Worm (Caenorhabditis elegans) whole organism, L1 larva: Measurements from ENCODE around the gene Y25C1A.14.

Source experiments
- C16A3.4 ChIP-seq: fragments of 150-350 bp; optimal IDR thresholded peaks from 2 replicates; lab custom pipeline; 2014; ENCODE audit warnings: missing biosample characterization, missing genetic modification characterization
- Y116A8C.19 ChIP-seq: sonication (generic microtip); optimal IDR thresholded peaks from 2 replicates; lab custom pipeline; 2016; ENCODE audit warnings: missing compliant biosample characterization, missing genetic modification characterization, borderline replicate concordance
- alr-1 ChIP-seq: fragments of 200-800 bp; sonication (Bioruptor generic); optimal IDR thresholded peaks from 2 replicates; lab custom pipeline; 2018; ENCODE audit warnings: borderline replicate concordance, mild to moderate bottlenecking, missing genetic modification characterization, missing compliant biosample characterization
- aly-2 ChIP-seq: fragments of 150-350 bp; optimal IDR thresholded peaks from 2 replicates; lab custom pipeline; 2014; ENCODE audit warnings: missing biosample characterization, missing genetic modification characterization
- ceh-63 ChIP-seq: fragments of 200-800 bp; sonication (Bioruptor generic); optimal IDR thresholded peaks from 2 replicates; lab custom pipeline; 2018; ENCODE audit warnings: mild to moderate bottlenecking, missing genetic modification characterization, missing compliant biosample characterization
- ceh-88 ChIP-seq: fragments of 200-800 bp; sonication (Bioruptor generic); IDR thresholded peaks from 2 replicates; pipeline ENCODE4 v1.3.6; 2022; ENCODE audit warnings: missing genetic modification characterization, missing compliant biosample characterization
- ceh-90 ChIP-seq: sonication (generic microtip); optimal IDR thresholded peaks from 2 replicates; lab custom pipeline; 2016; ENCODE audit warnings: missing genetic modification characterization, missing compliant biosample characterization
- dpl-1 ChIP-seq, 3 experiments: fragments of 150-350 bp in 2 of 3; sonication (generic microtip) in 1 of 3; optimal IDR thresholded peaks; 2 replicates each; lab custom pipeline; 2014 to 2017; ENCODE audit warnings: missing biosample characterization in 3 of 3, missing genetic modification characterization in 3 of 3, missing genetic modification reagents in 3 of 3
- dsc-1 ChIP-seq: sonication (generic microtip); optimal IDR thresholded peaks from 2 replicates; lab custom pipeline; 2016; ENCODE audit warnings: mild to moderate bottlenecking, missing genetic modification characterization, missing compliant biosample characterization
- efl-1 ChIP-seq, 4 experiments: fragments of 150-350 bp; optimal IDR thresholded peaks in 3 of 4; peaks in 1 of 4; 1 replicate in 1 of 4; 2 replicates in 3 of 4; lab custom pipeline; 2014; ENCODE audit warnings: missing biosample characterization in 2 of 4, missing genetic modification characterization in 2 of 4, missing genetic modification reagents in 2 of 4
- elt-3 ChIP-seq, 6 experiments: fragments of 150-350 bp in 1 of 6; sonication (generic microtip); optimal IDR thresholded peaks; 2 replicates each; lab custom pipeline; 2017 to 2018; ENCODE audit warnings: missing biosample characterization in 6 of 6, missing genetic modification characterization in 6 of 6, inconsistent platforms in 1 of 6
- ets-5 ChIP-seq: fragments of 200-800 bp; sonication (Bioruptor generic); IDR thresholded peaks from 2 replicates; pipeline ENCODE4 v1.3.6; 2022; ENCODE audit warnings: missing genetic modification characterization, missing compliant biosample characterization
- fkh-10 ChIP-seq: sonication (generic microtip); optimal IDR thresholded peaks from 2 replicates; lab custom pipeline; 2017; ENCODE audit warnings: missing biosample characterization, missing genetic modification reagents, missing genetic modification characterization
- fkh-4 ChIP-seq: sonication (generic microtip); optimal IDR thresholded peaks from 2 replicates; lab custom pipeline; 2016; ENCODE audit warnings: missing compliant biosample characterization, missing genetic modification characterization, borderline replicate concordance
- fos-1 ChIP-seq: fragments of 150-350 bp; optimal IDR thresholded peaks from 2 replicates; lab custom pipeline; 2014; ENCODE audit warnings: missing biosample characterization, missing genetic modification characterization
- hlh-4 ChIP-seq: sonication (generic microtip); optimal IDR thresholded peaks from 2 replicates; lab custom pipeline; 2016; ENCODE audit warnings: mild to moderate bottlenecking, missing genetic modification characterization, missing compliant biosample characterization
- irx-1 ChIP-seq: sonication (generic microtip); optimal IDR thresholded peaks from 2 replicates; lab custom pipeline; 2016; ENCODE audit warnings: missing genetic modification characterization, missing compliant biosample characterization
- isw-1 ChIP-seq: fragments of 200-800 bp; sonication (Bioruptor generic); IDR thresholded peaks from 2 replicates; pipeline ENCODE4 v1.3.6; 2022; ENCODE audit warnings: missing genetic modification characterization, missing compliant biosample characterization
- jun-1 ChIP-seq: fragments of 150-350 bp; optimal IDR thresholded peaks from 2 replicates; lab custom pipeline; 2014; ENCODE audit warnings: missing biosample characterization, missing genetic modification reagents, missing genetic modification characterization
- lin-13 ChIP-seq: fragments of 150-350 bp; optimal IDR thresholded peaks from 2 replicates; lab custom pipeline; 2014; ENCODE audit warnings: missing biosample characterization, missing genetic modification reagents, missing genetic modification characterization
- lin-15B ChIP-seq: fragments of 150-350 bp; sonication (generic microtip); optimal IDR thresholded peaks from 3 replicates; lab custom pipeline; 2014; ENCODE audit warnings: missing biosample characterization, missing genetic modification characterization
- lin-39 ChIP-seq: fragments of 150-350 bp; optimal IDR thresholded peaks from 2 replicates; lab custom pipeline; 2014; ENCODE audit warnings: missing biosample characterization, missing genetic modification reagents, missing genetic modification characterization
- mdl-1 ChIP-seq, 2 experiments: fragments of 150-350 bp; optimal IDR thresholded peaks; 2 replicates each; lab custom pipeline; 2014 to 2017; ENCODE audit warnings: missing biosample characterization in 2 of 2, missing genetic modification characterization in 2 of 2, inconsistent platforms in 1 of 2
- mef-2 ChIP-seq: fragments of 150-350 bp; optimal IDR thresholded peaks from 2 replicates; lab custom pipeline; 2014; ENCODE audit warnings: missing biosample characterization, missing genetic modification characterization
- nhr-12 ChIP-seq: sonication (generic microtip); optimal IDR thresholded peaks from 2 replicates; lab custom pipeline; 2017; ENCODE audit warnings: missing biosample characterization, missing genetic modification characterization
- nhr-237 ChIP-seq: fragments of 150-350 bp; optimal IDR thresholded peaks from 2 replicates; lab custom pipeline; 2014; ENCODE audit warnings: missing biosample characterization, missing genetic modification characterization
- nhr-76 ChIP-seq: sonication (generic microtip); optimal IDR thresholded peaks from 2 replicates; lab custom pipeline; 2017; ENCODE audit warnings: missing biosample characterization, missing genetic modification characterization
- nhr-77 ChIP-seq: fragments of 150-350 bp; optimal IDR thresholded peaks from 2 replicates; lab custom pipeline; 2014; ENCODE audit warnings: missing biosample characterization, missing genetic modification characterization
- pag-3 ChIP-seq: sonication (generic microtip); optimal IDR thresholded peaks from 2 replicates; lab custom pipeline; 2017; ENCODE audit warnings: missing genetic modification characterization, mild to moderate bottlenecking, missing compliant biosample characterization, antibody characterized with exemption, borderline replicate concordance; ENCODE audit not compliant: insufficient read depth
- pax-3 ChIP-seq: fragments of 200-800 bp; sonication (Bioruptor generic); optimal IDR thresholded peaks from 2 replicates; lab custom pipeline; 2018; ENCODE audit warnings: mild to moderate bottlenecking, missing genetic modification characterization, moderate library complexity, missing compliant biosample characterization
- skn-1 ChIP-seq: fragments of 150-350 bp; optimal IDR thresholded peaks from 2 replicates; lab custom pipeline; 2014; ENCODE audit warnings: missing biosample characterization, missing genetic modification characterization
- snu-23 ChIP-seq: sonication (generic microtip); optimal IDR thresholded peaks from 2 replicates; lab custom pipeline; 2016; ENCODE audit warnings: missing genetic modification characterization, missing compliant biosample characterization
- unc-30 ChIP-seq: sonication (generic microtip); optimal IDR thresholded peaks from 2 replicates; lab custom pipeline; 2017; ENCODE audit warnings: missing biosample characterization, missing genetic modification characterization
- unc-98 ChIP-seq: fragments of 200-800 bp; sonication (Bioruptor generic); IDR thresholded peaks from 2 replicates; pipeline ENCODE4 v1.3.6; 2022; ENCODE audit warnings: missing genetic modification characterization, missing compliant biosample characterization
- zip-4 ChIP-seq: fragments of 200-800 bp; sonication (Bioruptor generic); optimal IDR thresholded peaks from 2 replicates; lab custom pipeline; 2018; ENCODE audit warnings: mild to moderate bottlenecking, missing genetic modification characterization, moderate library complexity, missing compliant biosample characterization
- ztf-11 ChIP-seq, 2 experiments: sonication (generic microtip); optimal IDR thresholded peaks; 2 replicates each; lab custom pipeline; 2016 to 2017; ENCODE audit warnings: missing genetic modification characterization in 2 of 2, missing biosample characterization in 1 of 2, missing compliant biosample characterization in 1 of 2
- ztf-4 ChIP-seq: fragments of 150-350 bp; optimal IDR thresholded peaks from 2 replicates; lab custom pipeline; 2014; ENCODE audit warnings: missing biosample characterization, missing genetic modification characterization

Gene Y25C1A.14

DNA sequence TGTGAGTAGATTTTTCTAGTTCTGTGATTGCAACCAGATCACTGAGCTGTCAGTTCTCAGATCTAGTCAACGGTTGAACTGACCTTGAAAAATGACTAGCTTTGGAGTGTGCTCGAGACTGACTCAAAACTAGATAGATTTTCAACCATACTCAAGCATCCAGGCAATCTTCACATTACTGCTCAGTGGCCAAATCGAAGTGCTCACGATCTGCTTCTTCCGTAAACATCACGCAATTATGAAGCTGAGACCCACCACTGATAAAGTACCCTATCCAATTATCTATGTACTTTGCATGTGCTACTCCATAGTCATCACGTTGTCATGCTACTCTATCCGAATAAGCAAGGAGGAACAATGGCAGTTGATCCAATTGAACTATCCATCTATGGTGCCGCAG is 45.4 kb downstream of the Y25C1A.14 start (continued):
- TF ChIP-seq zip-4 (GFP tag; lab: Kevin White, UChicago), result no peak

DNA sequence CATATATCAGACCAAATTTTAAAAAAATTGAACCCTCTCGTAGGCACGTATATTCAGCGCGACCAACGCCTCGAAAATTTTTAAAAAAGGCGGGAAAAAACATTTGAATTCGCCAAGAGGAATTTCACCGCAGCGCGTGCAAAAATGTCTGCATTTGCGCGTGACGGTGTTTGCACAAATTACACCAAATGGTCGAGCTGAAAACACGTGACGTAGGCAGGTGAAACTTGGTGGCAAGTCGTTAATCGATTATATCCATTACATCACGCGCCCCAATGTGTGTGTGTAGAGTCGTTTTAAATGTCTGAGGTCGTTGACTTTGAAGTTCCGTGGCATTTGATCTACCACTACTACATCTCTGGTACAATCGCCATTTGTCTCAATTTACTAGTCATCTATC is 46.1 kb downstream of the Y25C1A.14 start, which contains the start of gene sri-31:
Gene sri-31, plus strand, starts transcription at position 301 of the 400 bp plus-strand sequence.
- TF ChIP-seq irx-1 (tag; lab: Kevin White, UChicago) (no peak), ceh-63 (GFP tag; lab: Kevin White, UChicago) (no peak), lin-15B (no peak), isw-1 (GFP tag; lab: Robert Waterston, UW) (no peak), nhr-237 (tag; lab: Kevin White, UChicago) (no peak), unc-30 (no peak), skn-1 (tag; lab: Kevin White, UChicago) (no peak), ceh-88 (GFP tag; lab: Robert Waterston, UW) (no peak), mdl-1 (tag; optimal IDR thresholded peaks at IDR 0.05; lab: Kevin White, UChicago) (no peak), alr-1 (tag; lab: Kevin White, UChicago) (no peak), pag-3 (no peak), ceh-90 (tag; lab: Kevin White, UChicago) (no peak), nhr-12 (no peak), Y116A8C.19 (tag; lab: Kevin White, UChicago) (no peak), ztf-4 (tag; lab: Kevin White, UChicago) (no peak), lin-13 (GFP tag; lab: Kevin White, UChicago) (no peak), elt-3 (tag; optimal IDR thresholded peaks at IDR 0.05; lab: Kevin White, UChicago) (no peak), ztf-11 (tag; optimal IDR thresholded peaks at IDR 0.05; lab: Kevin White, UChicago) (no peak)

DNA sequence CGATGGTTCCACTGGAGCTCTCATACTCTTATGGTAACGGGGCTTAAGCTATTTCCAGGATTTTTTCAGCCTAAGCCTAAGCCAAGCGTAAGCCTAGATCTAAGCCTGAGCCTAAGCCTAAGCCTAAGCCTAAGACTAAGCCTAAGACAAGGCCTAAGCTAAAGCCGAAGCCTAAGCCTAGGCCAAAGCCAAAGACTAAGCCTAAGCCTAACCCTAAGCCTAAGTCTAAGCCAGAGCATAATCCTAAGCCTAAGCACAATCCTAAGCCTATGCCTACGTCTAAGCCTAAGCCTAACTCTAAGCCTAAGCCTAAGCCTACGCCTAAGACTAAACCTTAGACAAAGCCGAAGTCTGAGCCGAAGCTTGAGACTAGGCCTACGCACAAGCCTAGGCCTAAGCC is 47.8 kb downstream of the Y25C1A.14 start:
- TF ChIP-seq unc-98 (GFP tag; lab: Robert Waterston, UW) (no peak), mef-2 (no peak), jun-1 (no peak), C16A3.4 (tag; lab: Kevin White, UChicago) (no peak), dsc-1 (tag; lab: Kevin White, UChicago) (no peak), fos-1 (no peak), efl-1 (optimal IDR thresholded peaks at IDR 0.05; lab: Kevin White, UChicago) (no peak), efl-1 (GFP tag; optimal IDR thresholded peaks at IDR 0.05 in 1 of 2; lab: Kevin White, UChicago) (no peak), fkh-4 (no peak), lin-39 (tag; lab: Kevin White, UChicago) (no peak), fkh-10 (GFP tag; lab: Kevin White, UChicago) (no peak), alr-1 (tag; lab: Kevin White, UChicago) (no peak), ets-5 (GFP tag; lab: Robert Waterston, UW) (no peak), lin-15B (no peak), hlh-4 (tag; lab: Kevin White, UChicago) (no peak), dpl-1 (GFP tag; optimal IDR thresholded peaks at IDR 0.05; lab: Kevin White, UChicago) (no peak), aly-2 (tag; lab: Kevin White, UChicago) (no peak)

DNA sequence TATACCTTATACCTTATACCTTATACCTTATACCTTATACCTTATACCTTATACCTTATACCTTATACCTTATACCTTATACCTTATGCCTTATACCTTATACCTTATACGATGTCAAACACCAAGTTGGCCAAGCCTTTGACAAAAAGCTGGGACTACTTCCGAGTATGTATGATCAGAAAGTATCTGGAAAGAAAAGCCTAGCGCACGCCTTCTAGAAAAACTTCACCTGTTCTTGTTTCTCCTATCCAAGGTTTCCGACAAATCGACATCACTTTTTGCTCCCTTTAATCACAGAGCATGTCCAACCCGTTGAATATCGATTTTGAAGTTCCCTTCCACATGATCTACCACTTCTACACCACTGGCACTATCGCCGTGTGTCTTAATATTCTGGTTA is 48.4 kb downstream of the Y25C1A.14 start, which contains the start of gene sri-28:
Gene sri-28, plus strand, starts transcription at position 301 of the 400 bp plus-strand sequence.
- TF ChIP-seq nhr-76 (tag; lab: Kevin White, UChicago) (no peak), snu-23 (no peak), pax-3 (tag; lab: Kevin White, UChicago) (no peak), ceh-90 (tag; lab: Kevin White, UChicago) (no peak), nhr-77 (tag; lab: Kevin White, UChicago) (no peak), aly-2 (tag; lab: Kevin White, UChicago) (no peak)
- TF ChIP-seq, all 84 proteins: peak for 0
